Fruit fly (Drosophila melanogaster): ENCODE results near the gene ninaB.

Gene ninaB

dm6 chr3R:13672898-13673297, 27.5 kb upstream of the ninaB start:
- TF ChIP-seq pad (GFP tag; optimal IDR thresholded peaks at IDR 0.05) = no peak
- TF ChIP-seq bab1 (GFP tag; optimal IDR thresholded peaks at IDR 0.05) = no peak
- no peak for TF ChIP-seq Crg-1 (GFP tag; optimal IDR thresholded peaks at IDR 0.05)
- TF ChIP-seq CG5204 (GFP tag; optimal IDR thresholded peaks at IDR 0.05) = no peak

dm6 chr3R:13674492-13675033, 25.8 kb upstream of the ninaB start, which contains the start of gene Task6:
Gene Task6, minus strand, starts transcription at chr3R:13674542.
- TF ChIP-seq CG7045 (GFP tag; optimal IDR thresholded peaks at IDR 0.05) = no peak
- no peak for TF ChIP-seq CG5204 (GFP tag; optimal IDR thresholded peaks at IDR 0.05)
- no peak for TF ChIP-seq CG11617 (GFP tag; optimal IDR thresholded peaks at IDR 0.05)

- TF ChIP-seq CG5204 (GFP tag; optimal IDR thresholded peaks at IDR 0.05) (no peak), CG14711 (tag; optimal IDR thresholded peaks at IDR 0.05) (peak; percentile 15), Hr96 (GFP tag; optimal IDR thresholded peaks at IDR 0.05) (peak; percentile 19), Crg-1 (GFP tag; optimal IDR thresholded peaks at IDR 0.05) (no peak), toe (GFP tag; optimal IDR thresholded peaks at IDR 0.05) (no peak), kay (GFP tag; ENCODE audit: borderline replicate concordance) (no peak), pad (GFP tag; optimal IDR thresholded peaks at IDR 0.05) (peak; percentile 95), Mnt (GFP tag; optimal IDR thresholded peaks at IDR 0.05) (peak; percentile 37), ovo (GFP tag; optimal IDR thresholded peaks at IDR 0.05) (no peak), Clk (GFP tag; optimal IDR thresholded peaks at IDR 0.05) (no peak), tj (GFP tag; optimal IDR thresholded peaks at IDR 0.05) (peak; percentile 12), cnc (optimal IDR thresholded peaks at IDR 0.05) (peak in 1 of 2 experiments; percentile 31), CG11617 (GFP tag; optimal IDR thresholded peaks at IDR 0.05) (peak; percentile 33), CG33017 (tag; optimal IDR thresholded peaks at IDR 0.05) (no peak), CG7045 (GFP tag; optimal IDR thresholded peaks at IDR 0.05) (peak; percentile 21), cic (GFP tag; optimal IDR thresholded peaks at IDR 0.05) (no peak), bab1 (GFP tag; optimal IDR thresholded peaks at IDR 0.05) (peak; percentile 21), CG12768 (GFP tag; optimal IDR thresholded peaks at IDR 0.05) (peak; percentile 30), CG7101 (tag; optimal IDR thresholded peaks at IDR 0.05) (peak; percentile 13), CG1620 (GFP tag; optimal IDR thresholded peaks at IDR 0.05) (no peak)
Observed at dm6 chr3R:13676137-13677086, 24.0 kb upstream of the ninaB start, which contains the start of the genes Lkb1 and CG9588. Gene Lkb1, plus strand, starts transcription at chr3R:13676549. Gene CG9588, minus strand, starts transcription at chr3R:13676681.

- TF ChIP-seq bab1 (GFP tag; optimal IDR thresholded peaks at IDR 0.05) (peak; percentile 6), Clk (GFP tag; optimal IDR thresholded peaks at IDR 0.05) (no peak)
Observed at dm6 chr3R:13682994-13683623, 17.3 kb upstream of the ninaB start.

- TF ChIP-seq Hr96 (GFP tag; optimal IDR thresholded peaks at IDR 0.05) = peak; percentile 43
- TF ChIP-seq CG33017 (tag; optimal IDR thresholded peaks at IDR 0.05) = peak; percentile 14
- no peak for TF ChIP-seq Mnt (GFP tag; optimal IDR thresholded peaks at IDR 0.05)
- peak; percentile 16 for TF ChIP-seq tj (GFP tag; optimal IDR thresholded peaks at IDR 0.05)
- no peak for TF ChIP-seq CG1620 (GFP tag; optimal IDR thresholded peaks at IDR 0.05)
- TF ChIP-seq cic (GFP tag; optimal IDR thresholded peaks at IDR 0.05) = no peak
- TF ChIP-seq toe (GFP tag; optimal IDR thresholded peaks at IDR 0.05) = peak; percentile 56
- no peak for TF ChIP-seq CG14711 (tag; optimal IDR thresholded peaks at IDR 0.05)
- peak; percentile 58 for TF ChIP-seq Crg-1 (GFP tag; optimal IDR thresholded peaks at IDR 0.05)
- peak; percentile 30 for TF ChIP-seq pad (GFP tag; optimal IDR thresholded peaks at IDR 0.05)
- no peak for TF ChIP-seq cnc (optimal IDR thresholded peaks at IDR 0.05)
- peak; percentile 20 for TF ChIP-seq CG7101 (tag; optimal IDR thresholded peaks at IDR 0.05)
- TF ChIP-seq bab1 (GFP tag; optimal IDR thresholded peaks at IDR 0.05) = peak; percentile 41
- no peak for TF ChIP-seq CG7045 (GFP tag; optimal IDR thresholded peaks at IDR 0.05)
- TF ChIP-seq Clk (GFP tag; optimal IDR thresholded peaks at IDR 0.05) = peak; percentile 5
- peak; percentile 39 for TF ChIP-seq CG12768 (GFP tag; optimal IDR thresholded peaks at IDR 0.05)
- peak; percentile 65 for TF ChIP-seq ovo (GFP tag; optimal IDR thresholded peaks at IDR 0.05)
- peak; percentile 34 for TF ChIP-seq CG11617 (GFP tag; optimal IDR thresholded peaks at IDR 0.05)
- TF ChIP-seq kay (GFP tag; ENCODE audit: borderline replicate concordance) = no peak
- TF ChIP-seq CG5204 (GFP tag; optimal IDR thresholded peaks at IDR 0.05) = peak; percentile 56
Observed at dm6 chr3R:13683624-13684568, 16.5 kb upstream of the ninaB start, which contains the start of gene flfl. Gene flfl, plus strand, starts transcription at chr3R:13683921.
